Worm (Caenorhabditis elegans) whole organism, midembryonic: ENCODE measurements around the gene srlf-2.

ENCODE experiments used
- T22C8.4 ChIP-seq: fragments of 200-800 bp; sonication (Bioruptor generic); IDR thresholded peaks from 2 replicates; pipeline ENCODE4 v1.3.6; 2022; ENCODE audit warnings: missing genetic modification characterization, missing compliant biosample characterization
- cog-1 ChIP-seq: sonication (generic microtip); optimal IDR thresholded peaks from 2 replicates; lab custom pipeline; 2016; ENCODE audit warnings: missing genetic modification characterization, missing compliant biosample characterization
- flt-1 ChIP-seq: fragments of 200-800 bp; sonication (Bioruptor generic); IDR thresholded peaks from 2 replicates; pipeline ENCODE4 v1.3.6; 2022; ENCODE audit warnings: missing genetic modification characterization, missing compliant biosample characterization
- klf-2 ChIP-seq: fragments of 200-800 bp; sonication (Bioruptor generic); conservative IDR thresholded peaks from 2 replicates; pipeline ENCODE4 v1.3.6; 2022; ENCODE audit warnings: missing genetic modification reagents, missing genetic modification characterization, missing compliant biosample characterization
- med-1 ChIP-seq: sonication (generic microtip); optimal IDR thresholded peaks from 2 replicates; lab custom pipeline; 2017; ENCODE audit warnings: missing genetic modification characterization, mild to moderate bottlenecking, missing compliant biosample characterization, antibody characterized with exemption, missing genetic modification reagents; ENCODE audit not compliant: insufficient read depth
- ref-1 ChIP-seq: fragments of 200-800 bp; sonication (Bioruptor generic); conservative IDR thresholded peaks from 2 replicates; pipeline ENCODE4 v1.3.6; 2022; ENCODE audit warnings: missing genetic modification reagents, missing genetic modification characterization, missing compliant biosample characterization
- tab-1 ChIP-seq: fragments of 200-800 bp; sonication (Bioruptor generic); IDR thresholded peaks from 2 replicates; pipeline ENCODE4 v1.3.6; 2022; ENCODE audit warnings: missing genetic modification characterization, missing compliant biosample characterization
- ztf-23 ChIP-seq: fragments of 200-800 bp; sonication (Bioruptor generic); IDR thresholded peaks from 2 replicates; pipeline ENCODE4 v1.3.6; 2022; ENCODE audit warnings: missing genetic modification reagents, missing genetic modification characterization, missing compliant biosample characterization
- ztf-29 ChIP-seq: fragments of 200-800 bp; sonication (Bioruptor generic); IDR thresholded peaks from 2 replicates; pipeline ENCODE4 v1.3.6; 2022; ENCODE audit warnings: missing genetic modification reagents, missing genetic modification characterization, missing compliant biosample characterization

srlf-2 gene

DNA sequence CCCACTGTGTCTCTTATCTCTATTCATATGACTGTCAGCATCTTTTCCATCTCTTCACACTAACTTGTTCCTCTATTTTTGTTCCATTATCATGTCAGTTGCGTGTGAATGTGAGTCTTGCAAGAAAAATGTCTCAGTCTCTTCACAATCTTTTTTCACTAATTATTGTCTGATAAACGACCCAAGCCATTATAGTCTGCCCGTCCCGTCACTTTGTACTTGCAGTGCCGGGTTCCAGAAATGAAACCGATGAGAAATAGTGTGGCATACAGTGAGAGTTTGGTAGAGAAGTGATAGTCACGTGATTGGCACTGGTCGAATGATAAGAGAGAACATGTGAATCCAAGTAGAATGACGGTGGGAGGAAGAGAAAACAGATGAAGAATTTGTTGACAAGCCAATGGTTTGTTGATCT is 37.6 kb downstream of the srlf-2 start:
- no peak for TF ChIP-seq T22C8.4
- no peak for TF ChIP-seq flt-1 (GFP tag; lab: Robert Waterston, UW)
- no peak for TF ChIP-seq cog-1 (tag; lab: Kevin White, UChicago)

DNA sequence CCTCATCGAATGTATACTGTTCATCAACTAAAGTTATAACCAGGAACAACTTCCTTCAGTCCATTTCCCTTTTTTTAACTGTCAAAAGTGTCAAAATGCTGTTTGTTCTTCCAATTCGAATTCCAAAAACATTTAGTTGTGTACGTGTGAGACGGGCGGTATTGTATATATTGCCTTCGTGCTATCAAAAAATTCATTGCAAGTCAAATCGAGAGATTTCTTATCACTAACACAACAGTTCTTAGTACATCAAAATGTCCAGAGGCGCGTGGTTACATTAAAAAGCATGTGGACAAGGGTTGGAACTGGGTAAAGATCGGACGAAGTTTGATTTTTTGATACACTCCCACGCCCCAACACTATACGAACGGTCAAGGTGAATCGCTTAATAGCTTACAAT is 38.3 kb downstream of the srlf-2 start:
- TF ChIP-seq flt-1 (GFP tag; lab: Robert Waterston, UW) = no peak
- no peak for TF ChIP-seq ref-1 (GFP tag; lab: Robert Waterston, UW)
- TF ChIP-seq tab-1 (GFP tag; lab: Robert Waterston, UW) = no peak
- no peak for TF ChIP-seq ztf-29 (GFP tag; lab: Robert Waterston, UW)
- TF ChIP-seq T22C8.4 = no peak
- TF ChIP-seq med-1 (GFP tag; lab: Kevin White, UChicago) = no peak
- TF ChIP-seq cog-1 (tag; lab: Kevin White, UChicago) = no peak
- TF ChIP-seq ztf-23 = no peak
- no peak for TF ChIP-seq klf-2

DNA sequence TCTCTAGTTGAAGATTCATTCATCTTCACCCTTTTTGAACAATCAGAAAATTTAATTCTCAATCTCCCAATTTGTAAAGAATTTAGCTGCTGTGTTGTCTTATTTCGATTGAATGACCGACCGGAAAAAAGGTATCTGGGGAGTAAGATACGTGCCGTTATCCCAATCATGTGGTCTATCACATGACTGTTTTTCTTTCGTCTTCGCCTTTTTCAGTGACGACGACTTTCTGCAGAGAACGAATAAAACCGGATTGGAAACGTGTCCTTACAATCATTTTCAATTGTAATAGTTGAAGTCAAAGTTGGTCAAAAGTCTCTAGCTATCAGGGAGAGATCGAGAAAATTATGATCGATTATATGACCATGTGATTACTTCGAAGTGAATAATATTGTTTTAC is 39.0 kb downstream of the srlf-2 start:
- TF ChIP-seq T22C8.4 (no peak), klf-2 (no peak), ztf-29 (GFP tag; lab: Robert Waterston, UW) (no peak), flt-1 (GFP tag; lab: Robert Waterston, UW) (no peak), cog-1 (tag; lab: Kevin White, UChicago) (no peak), tab-1 (GFP tag; lab: Robert Waterston, UW) (no peak), ref-1 (GFP tag; lab: Robert Waterston, UW) (no peak), med-1 (GFP tag; lab: Kevin White, UChicago) (no peak), ztf-23 (no peak)

DNA sequence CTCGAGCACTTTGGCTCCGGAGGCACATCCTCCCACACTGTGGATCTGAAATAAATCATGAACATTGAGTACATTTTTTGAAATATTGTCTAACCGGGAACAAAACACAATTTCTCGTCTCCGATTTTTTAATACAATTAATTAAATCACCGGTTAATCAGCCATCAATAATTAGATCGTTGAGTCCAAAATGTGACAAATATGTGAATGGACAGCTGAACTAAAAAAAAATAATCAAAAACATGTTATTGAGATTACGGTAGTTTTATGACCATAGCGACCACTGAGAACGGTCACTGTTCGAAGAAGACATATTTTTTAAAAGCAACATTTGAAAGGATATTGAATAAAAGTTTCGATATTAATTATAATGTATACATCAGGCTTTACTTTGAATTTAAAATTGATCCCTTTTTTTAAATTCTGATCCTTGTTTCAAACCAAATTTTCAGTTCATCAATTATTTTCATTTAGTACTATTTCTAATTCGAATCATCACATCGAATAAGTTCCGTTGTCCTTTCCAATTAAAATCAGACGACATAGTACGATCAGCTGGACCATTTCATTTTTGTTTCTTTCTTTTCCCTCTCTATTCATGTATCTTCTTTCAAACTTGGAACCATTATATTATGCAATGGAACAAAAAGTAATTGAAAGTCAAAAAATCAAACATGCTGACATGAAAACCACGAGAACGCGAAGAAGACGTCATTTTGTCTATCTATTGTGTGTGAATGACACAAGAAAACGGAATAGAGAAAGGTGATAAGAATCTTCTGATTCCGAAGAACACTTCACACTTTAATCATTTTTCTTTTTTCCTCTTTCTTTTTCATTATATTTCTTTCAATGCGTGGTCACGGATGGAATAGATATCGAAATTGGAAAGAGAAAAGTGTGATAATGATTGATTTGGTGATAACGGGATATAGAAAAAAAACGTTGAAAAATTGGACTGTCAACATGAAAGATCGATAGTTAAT is 40.3 kb downstream of the srlf-2 start:
- TF ChIP-seq klf-2 (no peak), T22C8.4 (no peak), tab-1 (GFP tag; lab: Robert Waterston, UW) (no peak), ztf-23 (no peak), flt-1 (GFP tag; lab: Robert Waterston, UW) (no peak)

DNA sequence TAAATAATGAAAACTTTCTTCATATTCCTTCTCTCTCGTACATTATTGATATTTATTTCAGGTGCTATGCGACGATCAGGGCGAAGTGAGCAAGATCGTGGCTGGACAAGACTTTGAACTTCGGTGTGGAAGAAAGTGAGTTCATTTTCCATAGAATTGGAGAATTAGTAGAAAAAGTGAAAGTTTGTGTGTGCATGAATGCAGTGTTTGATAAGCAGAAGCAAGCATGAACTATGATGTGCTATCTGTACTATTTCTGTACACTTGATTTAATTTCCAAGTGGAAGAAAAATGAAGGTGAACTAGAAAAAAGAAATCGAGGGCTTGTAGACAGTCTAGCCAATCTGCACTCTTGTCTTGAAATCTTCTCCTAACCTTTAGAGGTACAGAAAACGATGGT is 42.0 kb downstream of the srlf-2 start:
- TF ChIP-seq ref-1 (GFP tag; lab: Robert Waterston, UW) (no peak), ztf-23 (no peak), klf-2 (no peak), ztf-29 (GFP tag; lab: Robert Waterston, UW) (no peak), med-1 (GFP tag; lab: Kevin White, UChicago) (no peak)

DNA sequence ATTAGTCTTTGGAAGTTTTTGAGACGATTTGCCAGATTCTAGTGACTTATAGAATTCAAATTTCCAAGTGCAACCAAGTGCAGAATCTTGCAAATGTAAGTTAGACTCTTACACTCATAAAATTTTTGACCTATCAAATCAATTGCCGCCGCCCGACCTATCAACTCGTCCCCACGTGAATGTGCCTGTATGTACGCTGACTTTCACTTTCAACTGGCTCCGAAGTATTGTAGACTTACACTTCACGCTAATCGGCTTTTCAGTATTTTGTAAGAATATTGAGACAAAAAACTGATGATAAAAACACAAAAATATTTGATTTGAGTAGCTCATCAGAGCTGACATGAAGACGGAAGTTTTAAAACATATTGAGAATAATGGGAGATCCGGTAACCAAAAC is 42.8 kb downstream of the srlf-2 start:
- TF ChIP-seq ztf-23 = no peak
- no peak for TF ChIP-seq klf-2
- no peak for TF ChIP-seq T22C8.4

DNA sequence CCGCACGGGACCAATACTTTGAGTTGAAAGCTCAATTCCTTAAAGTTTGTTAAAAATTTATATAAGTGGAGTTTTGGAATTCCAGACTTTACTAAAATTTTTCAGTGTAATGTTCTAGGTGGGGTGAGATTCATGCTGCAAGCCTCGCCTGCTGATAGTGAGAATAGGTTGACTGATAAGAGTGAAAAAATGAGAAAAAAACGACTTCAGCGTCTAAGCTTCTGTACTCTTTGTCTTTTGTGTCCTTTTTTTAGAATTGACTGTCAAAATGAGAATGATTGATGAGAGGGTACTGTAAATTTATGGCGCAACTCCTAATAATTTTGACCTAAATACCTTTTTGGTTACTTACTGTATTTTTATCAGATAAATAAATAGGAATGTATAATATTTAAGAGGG is 44.2 kb downstream of the srlf-2 start:
- TF ChIP-seq cog-1 (tag; lab: Kevin White, UChicago) (no peak), flt-1 (GFP tag; lab: Robert Waterston, UW) (no peak), T22C8.4 (no peak), klf-2 (no peak), ztf-29 (GFP tag; lab: Robert Waterston, UW) (no peak), ref-1 (GFP tag; lab: Robert Waterston, UW) (no peak), ztf-23 (no peak), med-1 (GFP tag; lab: Kevin White, UChicago) (no peak), tab-1 (GFP tag; lab: Robert Waterston, UW) (no peak)

DNA sequence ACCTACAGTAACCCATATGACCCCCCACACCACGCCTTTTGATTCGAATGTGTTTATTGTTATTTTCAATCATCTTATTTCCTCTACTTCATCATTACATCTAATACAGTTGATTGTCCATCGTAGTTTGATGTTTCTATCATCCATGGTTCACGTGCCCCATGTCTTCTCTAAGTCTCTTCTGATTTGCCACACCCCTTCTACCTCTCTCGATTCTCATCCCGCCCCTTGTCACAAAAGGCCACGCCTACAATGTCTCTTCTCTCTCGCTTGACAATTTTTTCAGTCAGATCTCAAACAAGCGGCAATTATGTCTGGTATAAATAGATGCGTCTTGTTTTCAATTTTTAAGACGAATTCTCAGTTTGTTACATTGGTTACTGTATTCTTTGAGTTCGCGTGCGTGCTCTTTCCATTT is 45.0 kb downstream of the srlf-2 start:
- TF ChIP-seq cog-1 (tag; lab: Kevin White, UChicago) (no peak), klf-2 (no peak), flt-1 (GFP tag; lab: Robert Waterston, UW) (no peak), T22C8.4 (no peak), tab-1 (GFP tag; lab: Robert Waterston, UW) (no peak), ref-1 (GFP tag; lab: Robert Waterston, UW) (no peak), ztf-23 (no peak), ztf-29 (GFP tag; lab: Robert Waterston, UW) (no peak), med-1 (GFP tag; lab: Kevin White, UChicago) (no peak)

DNA sequence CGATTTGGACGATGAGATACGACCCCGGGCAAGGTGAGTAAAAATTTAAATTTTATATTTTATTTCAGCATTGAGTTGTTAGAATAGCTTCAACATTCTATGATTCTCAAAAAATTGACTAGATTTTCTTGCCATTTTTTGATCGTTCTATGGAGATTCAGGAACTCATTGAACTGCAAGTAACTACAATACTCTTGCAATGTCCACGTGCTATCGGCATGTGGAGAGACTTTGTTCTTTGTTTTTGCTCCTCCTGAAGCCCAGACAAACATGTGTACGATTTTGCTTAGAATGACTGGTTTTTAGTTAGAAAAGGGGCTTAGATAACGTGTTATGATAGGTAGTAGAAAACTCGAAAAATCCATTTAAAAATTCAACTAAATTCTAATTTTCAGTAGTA is 45.9 kb downstream of the srlf-2 start:
- TF ChIP-seq cog-1 (tag; lab: Kevin White, UChicago) = no peak
- no peak for TF ChIP-seq med-1 (GFP tag; lab: Kevin White, UChicago)
- TF ChIP-seq klf-2 = no peak
- TF ChIP-seq ztf-29 (GFP tag; lab: Robert Waterston, UW) = no peak
- no peak for TF ChIP-seq ref-1 (GFP tag; lab: Robert Waterston, UW)
- TF ChIP-seq T22C8.4 = no peak
- no peak for TF ChIP-seq tab-1 (GFP tag; lab: Robert Waterston, UW)

DNA sequence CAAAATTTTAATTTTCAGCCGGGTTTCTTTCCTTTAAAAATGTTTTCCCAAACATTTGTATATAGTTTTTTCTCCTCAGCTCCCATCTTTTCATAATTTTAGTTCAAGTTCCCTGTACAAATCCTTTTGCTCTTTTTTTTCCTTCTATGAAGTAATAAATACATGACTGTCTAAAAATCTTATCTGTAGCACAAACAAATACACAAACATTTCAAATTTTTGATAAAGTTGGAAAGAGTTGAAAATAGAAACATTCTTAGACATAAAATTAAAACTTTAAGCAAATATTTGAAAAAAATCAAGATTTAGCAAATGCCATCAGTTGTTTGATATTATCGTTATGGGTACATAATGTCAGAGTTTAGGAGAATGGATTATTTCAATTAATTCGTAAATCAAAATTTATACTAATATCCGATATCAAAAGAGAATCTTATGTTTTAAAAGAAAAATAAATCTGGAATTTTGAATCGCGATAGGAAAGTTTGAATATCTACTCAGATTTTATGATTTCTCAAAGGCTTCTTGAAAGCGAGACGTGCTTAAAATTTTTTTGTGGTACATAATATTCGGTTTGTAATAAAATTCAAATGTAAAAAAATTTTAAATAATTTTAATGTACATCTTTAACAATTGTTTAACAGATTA is 48.1 kb downstream of the srlf-2 start:
- no peak for TF ChIP-seq cog-1 (tag; lab: Kevin White, UChicago)
- TF ChIP-seq flt-1 (GFP tag; lab: Robert Waterston, UW) = no peak
- TF ChIP-seq tab-1 (GFP tag; lab: Robert Waterston, UW) = no peak
